Worm (Caenorhabditis elegans) whole organism, young adult: ENCODE data around the gene clec-212.

ENCODE experiments used
- C06A6.2 ChIP-seq: fragments of 200-800 bp; sonication (Bioruptor generic); conservative IDR thresholded peaks from 2 replicates; pipeline ENCODE4 v1.3.6; 2022; ENCODE audit warnings: missing genetic modification characterization, missing compliant biosample characterization
- ama-1 ChIP-seq, 3 experiments: fragments of 150-350 bp in 1 of 3; sonication (generic microtip) in 2 of 3; optimal IDR thresholded peaks; 2 replicates each; lab custom pipeline; 2014 to 2018; ENCODE audit warnings: missing biosample characterization in 2 of 3, missing genetic modification characterization in 2 of 3, missing genetic modification reagents in 2 of 3
- atf-7 ChIP-seq: sonication (generic microtip); optimal IDR thresholded peaks from 2 replicates; lab custom pipeline; 2017; ENCODE audit warnings: mild to moderate bottlenecking, missing genetic modification characterization, missing compliant biosample characterization
- die-1 ChIP-seq: sonication (generic microtip); optimal IDR thresholded peaks from 2 replicates; lab custom pipeline; 2016; ENCODE audit warnings: missing genotype, mild to moderate bottlenecking, missing genetic modification characterization, missing compliant biosample characterization
- dpl-1 ChIP-seq: fragments of 150-350 bp; optimal IDR thresholded peaks from 2 replicates; lab custom pipeline; 2014; ENCODE audit warnings: missing biosample characterization, missing genetic modification reagents, missing genetic modification characterization
- efl-1 ChIP-seq: fragments of 150-350 bp; optimal IDR thresholded peaks from 2 replicates; lab custom pipeline; 2014; ENCODE audit warnings: missing biosample characterization, missing genetic modification reagents, missing genetic modification characterization
- hlh-26 ChIP-seq: fragments of 200-800 bp; sonication (Bioruptor generic); conservative IDR thresholded peaks from 2 replicates; pipeline ENCODE4 v1.3.6; 2022; ENCODE audit warnings: missing genetic modification reagents, missing genetic modification characterization, missing compliant biosample characterization
- hmg-1.2 ChIP-seq: fragments of 200-800 bp; sonication (Bioruptor generic); IDR thresholded peaks from 2 replicates; pipeline ENCODE4 v1.3.6; 2022; ENCODE audit warnings: missing genetic modification reagents, missing genetic modification characterization, missing compliant biosample characterization
- lin-54 ChIP-seq: fragments of 200-800 bp; sonication (Bioruptor generic); optimal IDR thresholded peaks from 2 replicates; lab custom pipeline; 2018; ENCODE audit warnings: mild to moderate bottlenecking, missing genetic modification characterization, missing compliant biosample characterization
- ztf-3 ChIP-seq: fragments of 200-800 bp; sonication (Bioruptor generic); optimal IDR thresholded peaks from 2 replicates; lab custom pipeline; 2018; ENCODE audit warnings: mild to moderate bottlenecking, missing genetic modification characterization, missing compliant biosample characterization

- TF ChIP-seq die-1 (tag; lab: Kevin White, UChicago), result no peak
- TF ChIP-seq efl-1 (GFP tag; lab: Kevin White, UChicago), result no peak
- no peak for TF ChIP-seq dpl-1 (GFP tag; lab: Kevin White, UChicago)
- no peak for TF ChIP-seq ama-1 (optimal IDR thresholded peaks at IDR 0.05; lab: Kevin White, UChicago)
- no peak for TF ChIP-seq ama-1 (GFP tag; optimal IDR thresholded peaks at IDR 0.05; lab: Kevin White, UChicago)
- TF ChIP-seq hlh-26, result no peak
- TF ChIP-seq lin-54 (GFP tag; lab: Kevin White, UChicago), result no peak
- no peak for TF ChIP-seq C06A6.2
- no peak for TF ChIP-seq ztf-3 (GFP tag; lab: Kevin White, UChicago)
- no peak for TF ChIP-seq atf-7 (tag; lab: Kevin White, UChicago)
- TF ChIP-seq hmg-1.2, result no peak
Measured at ce11 chrV:7551821-7552220, 18.4 kb downstream of the clec-212 start, which contains the start of gene F19F10.3.
